Worm (Caenorhabditis elegans) whole organism, L3 larva: ENCODE results near the gene W02H5.2.
"Not testable (repeated sequence)": the region's sequence is repeated elsewhere in the genome, so short reads cannot be mapped to it uniquely, and the experiment has no call there.

Experiments
- R02D3.7 ChIP-seq: fragments of 150-350 bp; optimal IDR thresholded peaks from 2 replicates; lab custom pipeline; 2014; ENCODE audit warnings: missing biosample characterization, missing genetic modification characterization
- aly-2 ChIP-seq: fragments of 150-350 bp; optimal IDR thresholded peaks from 2 replicates; lab custom pipeline; 2014; ENCODE audit warnings: missing biosample characterization, missing genetic modification characterization
- ama-1 ChIP-seq: fragments of 150-350 bp; optimal IDR thresholded peaks from 2 replicates; lab custom pipeline; 2018
- ceh-16 ChIP-seq: sonication (generic microtip); optimal IDR thresholded peaks from 2 replicates; lab custom pipeline; 2017; ENCODE audit warnings: missing biosample characterization, missing genetic modification characterization
- ceh-28 ChIP-seq: fragments of 150-350 bp; optimal IDR thresholded peaks from 2 replicates; lab custom pipeline; 2014; ENCODE audit warnings: missing biosample characterization, missing genetic modification reagents, missing genetic modification characterization
- ceh-82 ChIP-seq: fragments of 150-350 bp; optimal IDR thresholded peaks from 2 replicates; lab custom pipeline; 2014; ENCODE audit warnings: missing biosample characterization, missing genetic modification characterization
- ceh-9 ChIP-seq: sonication (generic microtip); optimal IDR thresholded peaks from 2 replicates; lab custom pipeline; 2018; ENCODE audit warnings: missing biosample characterization, missing genetic modification characterization
- daf-12 ChIP-seq: fragments of 150-350 bp; optimal IDR thresholded peaks from 2 replicates; lab custom pipeline; 2014; ENCODE audit warnings: missing biosample characterization, missing genetic modification reagents, missing genetic modification characterization
- egl-27 ChIP-seq: sonication (generic microtip); optimal IDR thresholded peaks from 4 replicates; lab custom pipeline; 2017; ENCODE audit warnings: missing biosample characterization, missing genetic modification reagents, missing genetic modification characterization
- elt-1 ChIP-seq: fragments of 150-350 bp; optimal IDR thresholded peaks from 2 replicates; lab custom pipeline; 2014; ENCODE audit warnings: missing biosample characterization, missing genetic modification characterization
- elt-2 ChIP-seq: sonication (generic microtip); optimal IDR thresholded peaks from 2 replicates; lab custom pipeline; 2016; ENCODE audit warnings: missing genetic modification reagents, mild to moderate bottlenecking, missing genetic modification characterization, missing compliant biosample characterization
- elt-3 ChIP-seq, 3 experiments: fragments of 150-350 bp in 1 of 3; sonication (generic microtip) in 2 of 3; optimal IDR thresholded peaks; 2 replicates in 2 of 3; 4 replicates in 1 of 3; lab custom pipeline; 2014 to 2017; ENCODE audit warnings: missing biosample characterization in 3 of 3, missing genetic modification characterization in 3 of 3
- fkh-10 ChIP-seq: sonication (generic microtip); optimal IDR thresholded peaks from 2 replicates; lab custom pipeline; 2017; ENCODE audit warnings: missing biosample characterization, missing genetic modification reagents, missing genetic modification characterization
- fkh-2 ChIP-seq: fragments of 150-350 bp; optimal IDR thresholded peaks from 2 replicates; lab custom pipeline; 2014; ENCODE audit warnings: missing biosample characterization, missing genetic modification reagents, missing genetic modification characterization
- fos-1 ChIP-seq: fragments of 150-350 bp; optimal IDR thresholded peaks from 2 replicates; lab custom pipeline; 2014; ENCODE audit warnings: missing biosample characterization, missing genetic modification characterization
- hmg-11 ChIP-seq: sonication (generic microtip); optimal IDR thresholded peaks from 2 replicates; lab custom pipeline; 2016; ENCODE audit warnings: missing genetic modification characterization, missing compliant biosample characterization
- jun-1 ChIP-seq: fragments of 150-350 bp; optimal IDR thresholded peaks from 2 replicates; lab custom pipeline; 2014; ENCODE audit warnings: missing biosample characterization, missing genetic modification reagents, missing genetic modification characterization
- lin-15B ChIP-seq: fragments of 150-350 bp; optimal IDR thresholded peaks from 2 replicates; lab custom pipeline; 2014; ENCODE audit warnings: missing biosample characterization, missing genetic modification characterization
- lin-39 ChIP-seq: fragments of 150-350 bp; optimal IDR thresholded peaks from 2 replicates; lab custom pipeline; 2018; ENCODE audit warnings: missing biosample characterization, missing genetic modification reagents, missing genetic modification characterization
- lsy-12 ChIP-seq: sonication (generic microtip); optimal IDR thresholded peaks from 2 replicates; lab custom pipeline; 2016; ENCODE audit warnings: mild to moderate bottlenecking, missing genetic modification characterization, missing compliant biosample characterization
- mdl-1 ChIP-seq: fragments of 150-350 bp; optimal IDR thresholded peaks from 2 replicates; lab custom pipeline; 2014; ENCODE audit warnings: missing biosample characterization, missing genetic modification characterization
- mml-1 ChIP-seq: fragments of 150-350 bp; sonication (generic microtip); optimal IDR thresholded peaks from 3 replicates; lab custom pipeline; 2014; ENCODE audit warnings: missing biosample characterization, missing genetic modification characterization
- nhr-11 ChIP-seq: fragments of 150-350 bp; optimal IDR thresholded peaks from 2 replicates; lab custom pipeline; 2014; ENCODE audit warnings: missing biosample characterization, missing genetic modification characterization
- nhr-12 ChIP-seq: fragments of 150-350 bp; optimal IDR thresholded peaks from 2 replicates; lab custom pipeline; 2014; ENCODE audit warnings: missing biosample characterization, missing genetic modification characterization
- nhr-23 ChIP-seq: fragments of 150-350 bp; optimal IDR thresholded peaks from 2 replicates; lab custom pipeline; 2014; ENCODE audit warnings: missing biosample characterization, missing genetic modification reagents, missing genetic modification characterization
- nhr-237 ChIP-seq: fragments of 150-350 bp; optimal IDR thresholded peaks from 2 replicates; lab custom pipeline; 2014; ENCODE audit warnings: missing biosample characterization, missing genetic modification characterization
- nhr-25 ChIP-seq: sonication (generic microtip); optimal IDR thresholded peaks from 2 replicates; lab custom pipeline; 2017; ENCODE audit warnings: missing biosample characterization, missing genetic modification characterization
- nhr-28 ChIP-seq: fragments of 150-350 bp; optimal IDR thresholded peaks from 2 replicates; lab custom pipeline; 2014; ENCODE audit warnings: missing biosample characterization, missing genetic modification characterization
- nhr-43 ChIP-seq: sonication (generic microtip); optimal IDR thresholded peaks from 2 replicates; lab custom pipeline; 2016; ENCODE audit warnings: mild to moderate bottlenecking, missing genetic modification characterization, missing compliant biosample characterization; ENCODE audit not compliant: poor library complexity, severe bottlenecking
- nhr-76 ChIP-seq: fragments of 150-350 bp; sonication (generic microtip); optimal IDR thresholded peaks from 5 replicates; lab custom pipeline; 2014; ENCODE audit warnings: missing biosample characterization, missing genetic modification characterization
- nhr-77 ChIP-seq: fragments of 150-350 bp; optimal IDR thresholded peaks from 2 replicates; lab custom pipeline; 2014; ENCODE audit warnings: missing biosample characterization, missing genetic modification characterization
- pha-4 ChIP-seq: fragments of 150-350 bp; optimal IDR thresholded peaks from 2 replicates; lab custom pipeline; 2014; ENCODE audit warnings: missing biosample characterization, missing genetic modification reagents, missing genetic modification characterization
- skn-1 ChIP-seq: fragments of 150-350 bp; optimal IDR thresholded peaks from 2 replicates; lab custom pipeline; 2014; ENCODE audit warnings: missing biosample characterization, missing genetic modification characterization
- snpc-4 ChIP-seq: fragments of 150-350 bp; optimal IDR thresholded peaks from 2 replicates; lab custom pipeline; 2014; ENCODE audit warnings: missing biosample characterization, missing genetic modification characterization
- tbx-2 ChIP-seq: sonication (generic microtip); optimal IDR thresholded peaks from 2 replicates; lab custom pipeline; 2016; ENCODE audit warnings: mild to moderate bottlenecking, missing genetic modification characterization, missing compliant biosample characterization
- unc-39 ChIP-seq: sonication (generic microtip); optimal IDR thresholded peaks from 4 replicates; lab custom pipeline; 2017; ENCODE audit warnings: missing biosample characterization, missing genetic modification characterization
- unc-62 ChIP-seq: fragments of 150-350 bp; sonication (generic microtip); optimal IDR thresholded peaks from 4 replicates; lab custom pipeline; 2014; ENCODE audit warnings: missing biosample characterization, missing genetic modification reagents, missing genetic modification characterization
- zag-1 ChIP-seq: fragments of 150-350 bp; optimal IDR thresholded peaks from 2 replicates; lab custom pipeline; 2014; ENCODE audit warnings: missing biosample characterization, missing genetic modification characterization
- ztf-11 ChIP-seq: fragments of 150-350 bp; optimal IDR thresholded peaks from 2 replicates; lab custom pipeline; 2014; ENCODE audit warnings: missing biosample characterization, missing genetic modification characterization
- ztf-4 ChIP-seq: fragments of 150-350 bp; optimal IDR thresholded peaks from 2 replicates; lab custom pipeline; 2014; ENCODE audit warnings: missing biosample characterization, missing genetic modification characterization

W02H5.2 gene

ce11 chrV:2614986-2615687, 24.0 kb upstream of the W02H5.2 start, which contains the start of gene F53E10.1 (continued):
- TF ChIP-seq unc-39 (tag; lab: Kevin White, UChicago) (no peak), fkh-2 (tag; lab: Kevin White, UChicago) (no peak), nhr-11 (no peak), nhr-28 (tag; lab: Kevin White, UChicago) (no peak), lin-39 (no peak), ceh-9 (no peak), nhr-76 (tag; lab: Kevin White, UChicago) (no peak), nhr-43 (tag; lab: Kevin White, UChicago) (no peak), pha-4 (peak; percentile 66), lsy-12 (tag; lab: Kevin White, UChicago) (no peak), ztf-11 (tag; lab: Kevin White, UChicago) (no peak), aly-2 (tag; lab: Kevin White, UChicago) (no peak), ceh-82 (no peak), nhr-237 (tag; lab: Kevin White, UChicago) (no peak), egl-27 (no peak), ztf-4 (tag; lab: Kevin White, UChicago) (no peak), nhr-25 (tag; lab: Kevin White, UChicago) (peak; percentile 61), R02D3.7 (tag; lab: Kevin White, UChicago) (no peak), mdl-1 (tag; lab: Kevin White, UChicago) (no peak)

- TF ChIP-seq nhr-77 (tag; lab: Kevin White, UChicago) (no peak), nhr-12 (tag; lab: Kevin White, UChicago) (no peak), ceh-16 (tag; lab: Kevin White, UChicago) (no peak), ceh-28 (tag; lab: Kevin White, UChicago) (no peak), tbx-2 (no peak), skn-1 (tag; lab: Kevin White, UChicago) (no peak), mdl-1 (tag; lab: Kevin White, UChicago) (no peak), nhr-23 (tag; lab: Kevin White, UChicago) (no peak)
Observed at ce11 chrV:2617499-2617898, 21.6 kb upstream of the W02H5.2 start.

- no peak for TF ChIP-seq hmg-11 (tag; lab: Kevin White, UChicago)
- TF ChIP-seq ama-1 (lab: Kevin White, UChicago) = no peak
- TF ChIP-seq unc-62 = no peak
- no peak for TF ChIP-seq fkh-2 (tag; lab: Kevin White, UChicago)
- TF ChIP-seq nhr-43 (tag; lab: Kevin White, UChicago) = no peak
- no peak for TF ChIP-seq nhr-237 (tag; lab: Kevin White, UChicago)
- TF ChIP-seq lin-39 = no peak
- TF ChIP-seq ceh-16 (tag; lab: Kevin White, UChicago) = no peak
- no peak for TF ChIP-seq nhr-28 (tag; lab: Kevin White, UChicago)
- TF ChIP-seq nhr-11 = no peak
Observed at ce11 chrV:2621879-2622278, 17.3 kb upstream of the W02H5.2 start, which contains the start of gene srh-271. Gene srh-271 (minus strand): TSS chrV:2621979.

- TF ChIP-seq ama-1 (lab: Kevin White, UChicago) (no peak), ceh-9 (no peak), elt-1 (tag; lab: Kevin White, UChicago) (no peak), daf-12 (no peak), snpc-4 (tag; lab: Kevin White, UChicago) (no peak)
Observed at ce11 chrV:2623765-2624164, 15.4 kb upstream of the W02H5.2 start.

ce11 chrV:2625360-2625759, 13.8 kb upstream of the W02H5.2 start, which contains the start of gene sknr-1:
Gene sknr-1 (minus strand): TSS chrV:2625460.
- TF ChIP-seq fkh-10; ceh-16 (tag; lab: Kevin White, UChicago); pha-4: not testable (repeated sequence)

- TF ChIP-seq unc-39 (tag; lab: Kevin White, UChicago) (no peak), skn-1 (tag; lab: Kevin White, UChicago) (no peak), jun-1 (tag; lab: Kevin White, UChicago) (no peak), pha-4 (peak; percentile 69), ztf-11 (tag; lab: Kevin White, UChicago) (no peak), mdl-1 (tag; lab: Kevin White, UChicago) (no peak), ceh-16 (tag; lab: Kevin White, UChicago) (no peak), elt-2 (tag; lab: Kevin White, UChicago) (peak; percentile 24), nhr-11 (no peak), lsy-12 (tag; lab: Kevin White, UChicago) (peak; percentile 72), lin-39 (peak; percentile 57), lin-15B (tag; lab: Kevin White, UChicago) (peak; percentile 72), R02D3.7 (tag; lab: Kevin White, UChicago) (peak; percentile 32), hmg-11 (tag; lab: Kevin White, UChicago) (peak; percentile 64), aly-2 (tag; lab: Kevin White, UChicago) (no peak), nhr-12 (tag; lab: Kevin White, UChicago) (no peak), fos-1 (tag; lab: Kevin White, UChicago) (no peak), elt-3 (tag; optimal IDR thresholded peaks at IDR 0.05; lab: Kevin White, UChicago) (no peak), mml-1 (tag; lab: Kevin White, UChicago) (no peak), ceh-28 (tag; lab: Kevin White, UChicago) (peak; percentile 6), nhr-23 (tag; lab: Kevin White, UChicago) (peak; percentile 74), zag-1 (tag; lab: Kevin White, UChicago) (no peak), nhr-25 (tag; lab: Kevin White, UChicago) (peak; percentile 7)
Observed at ce11 chrV:2638545-2638944, 590 bp upstream of the W02H5.2 start, which contains the start of gene W02H5.19. Gene W02H5.19 (plus strand): TSS chrV:2638890.
